Worm (Caenorhabditis elegans) whole organism, L1 larva: ENCODE data around the gene fbxa-22.

ENCODE experiments used
- C16A3.4 ChIP-seq: fragments of 150-350 bp; optimal IDR thresholded peaks from 2 replicates; lab custom pipeline; 2014; ENCODE audit warnings: missing biosample characterization, missing genetic modification characterization
- C34B4.2 ChIP-seq: sonication (generic microtip); optimal IDR thresholded peaks from 2 replicates; lab custom pipeline; 2017; ENCODE audit warnings: mild to moderate bottlenecking, missing genetic modification characterization, missing compliant biosample characterization
- Y116A8C.19 ChIP-seq: sonication (generic microtip); optimal IDR thresholded peaks from 2 replicates; lab custom pipeline; 2016; ENCODE audit warnings: missing compliant biosample characterization, missing genetic modification characterization, borderline replicate concordance
- aly-2 ChIP-seq: fragments of 150-350 bp; optimal IDR thresholded peaks from 2 replicates; lab custom pipeline; 2014; ENCODE audit warnings: missing biosample characterization, missing genetic modification characterization
- ama-1 ChIP-seq: fragments of 150-350 bp; optimal IDR thresholded peaks from 2 replicates; lab custom pipeline; 2014
- blmp-1 ChIP-seq: fragments of 150-350 bp; optimal IDR thresholded peaks from 2 replicates; lab custom pipeline; 2014; ENCODE audit warnings: missing biosample characterization, missing genetic modification characterization
- ceh-63 ChIP-seq: fragments of 200-800 bp; sonication (Bioruptor generic); optimal IDR thresholded peaks from 2 replicates; lab custom pipeline; 2018; ENCODE audit warnings: mild to moderate bottlenecking, missing genetic modification characterization, missing compliant biosample characterization
- ceh-82 ChIP-seq, 3 experiments: fragments of 150-350 bp in 1 of 3; sonication (generic microtip) in 2 of 3; optimal IDR thresholded peaks; 2 replicates each; lab custom pipeline; 2014 to 2017; ENCODE audit warnings: missing biosample characterization in 3 of 3, missing genetic modification characterization in 3 of 3
- ceh-90 ChIP-seq: sonication (generic microtip); optimal IDR thresholded peaks from 2 replicates; lab custom pipeline; 2016; ENCODE audit warnings: missing genetic modification characterization, missing compliant biosample characterization
- egl-13 ChIP-seq: sonication (generic microtip); optimal IDR thresholded peaks from 2 replicates; lab custom pipeline; 2016; ENCODE audit warnings: missing genotype, missing genetic modification reagents, missing genetic modification characterization, missing compliant biosample characterization
- elt-2 ChIP-seq: sonication (generic microtip); optimal IDR thresholded peaks from 2 replicates; lab custom pipeline; 2016; ENCODE audit warnings: missing genetic modification characterization, mild to moderate bottlenecking, inconsistent platforms, missing compliant biosample characterization, missing genetic modification reagents
- elt-3 ChIP-seq, 6 experiments: fragments of 150-350 bp in 1 of 6; sonication (generic microtip); optimal IDR thresholded peaks; 2 replicates each; lab custom pipeline; 2017 to 2018; ENCODE audit warnings: missing biosample characterization in 6 of 6, missing genetic modification characterization in 6 of 6, inconsistent platforms in 1 of 6
- ets-5 ChIP-seq: fragments of 200-800 bp; sonication (Bioruptor generic); IDR thresholded peaks from 2 replicates; pipeline ENCODE4 v1.3.6; 2022; ENCODE audit warnings: missing genetic modification characterization, missing compliant biosample characterization
- irx-1 ChIP-seq: sonication (generic microtip); optimal IDR thresholded peaks from 2 replicates; lab custom pipeline; 2016; ENCODE audit warnings: missing genetic modification characterization, missing compliant biosample characterization
- jun-1 ChIP-seq: fragments of 150-350 bp; optimal IDR thresholded peaks from 2 replicates; lab custom pipeline; 2014; ENCODE audit warnings: missing biosample characterization, missing genetic modification reagents, missing genetic modification characterization
- lin-13 ChIP-seq: fragments of 150-350 bp; optimal IDR thresholded peaks from 2 replicates; lab custom pipeline; 2014; ENCODE audit warnings: missing biosample characterization, missing genetic modification reagents, missing genetic modification characterization
- lin-14 ChIP-seq: fragments of 200-800 bp; sonication (Bioruptor generic); optimal IDR thresholded peaks from 2 replicates; lab custom pipeline; 2018; ENCODE audit warnings: mild to moderate bottlenecking, missing genetic modification characterization, moderate library complexity, missing compliant biosample characterization
- lin-15B ChIP-seq: fragments of 150-350 bp; sonication (generic microtip); optimal IDR thresholded peaks from 3 replicates; lab custom pipeline; 2014; ENCODE audit warnings: missing biosample characterization, missing genetic modification characterization
- lin-35 ChIP-seq, 2 experiments: fragments of 150-350 bp; optimal IDR thresholded peaks; 2 replicates each; lab custom pipeline; 2014; ENCODE audit warnings: missing biosample characterization in 2 of 2, missing genetic modification characterization in 2 of 2, missing genetic modification reagents in 2 of 2
- lin-39 ChIP-seq: fragments of 150-350 bp; optimal IDR thresholded peaks from 2 replicates; lab custom pipeline; 2014; ENCODE audit warnings: missing biosample characterization, missing genetic modification reagents, missing genetic modification characterization
- lir-3 ChIP-seq: sonication (generic microtip); optimal IDR thresholded peaks from 2 replicates; lab custom pipeline; 2016; ENCODE audit warnings: mild to moderate bottlenecking, missing genetic modification characterization, moderate library complexity, missing compliant biosample characterization; ENCODE audit not compliant: poor library complexity
- mab-9 ChIP-seq: fragments of 200-800 bp; sonication (Bioruptor generic); IDR thresholded peaks from 2 replicates; pipeline ENCODE4 v1.3.6; 2022; ENCODE audit warnings: missing genetic modification reagents, missing genetic modification characterization, missing compliant biosample characterization
- mep-1 ChIP-seq: fragments of 150-350 bp; optimal IDR thresholded peaks from 2 replicates; lab custom pipeline; 2014; ENCODE audit warnings: missing biosample characterization, missing genetic modification characterization
- nhr-12 ChIP-seq: sonication (generic microtip); optimal IDR thresholded peaks from 2 replicates; lab custom pipeline; 2017; ENCODE audit warnings: missing biosample characterization, missing genetic modification characterization
- nhr-19 ChIP-seq: fragments of 200-800 bp; sonication (Bioruptor generic); conservative IDR thresholded peaks from 2 replicates; pipeline ENCODE4 v1.3.6; 2022; ENCODE audit warnings: missing genetic modification characterization, missing compliant biosample characterization
- nhr-28 ChIP-seq: fragments of 150-350 bp; optimal IDR thresholded peaks from 2 replicates; lab custom pipeline; 2014; ENCODE audit warnings: missing biosample characterization, missing genetic modification characterization
- nhr-71 ChIP-seq: sonication (generic microtip); optimal IDR thresholded peaks from 2 replicates; lab custom pipeline; 2016; ENCODE audit warnings: mild to moderate bottlenecking, missing genetic modification characterization, moderate library complexity, missing compliant biosample characterization
- nhr-76 ChIP-seq: sonication (generic microtip); optimal IDR thresholded peaks from 2 replicates; lab custom pipeline; 2017; ENCODE audit warnings: missing biosample characterization, missing genetic modification characterization
- nhr-85 ChIP-seq: sonication (generic microtip); peaks from one replicate; lab custom pipeline; 2016; ENCODE audit warnings: missing genetic modification characterization, inconsistent platforms, missing compliant biosample characterization
- pag-3 ChIP-seq: sonication (generic microtip); optimal IDR thresholded peaks from 2 replicates; lab custom pipeline; 2017; ENCODE audit warnings: missing genetic modification characterization, mild to moderate bottlenecking, missing compliant biosample characterization, antibody characterized with exemption, borderline replicate concordance; ENCODE audit not compliant: insufficient read depth
- snpc-4 ChIP-seq: fragments of 150-350 bp; optimal IDR thresholded peaks from 2 replicates; lab custom pipeline; 2014; ENCODE audit warnings: missing biosample characterization, missing genetic modification characterization
- snu-23 ChIP-seq: sonication (generic microtip); optimal IDR thresholded peaks from 2 replicates; lab custom pipeline; 2016; ENCODE audit warnings: missing genetic modification characterization, missing compliant biosample characterization
- unc-130 ChIP-seq: fragments of 150-350 bp; optimal IDR thresholded peaks from 2 replicates; lab custom pipeline; 2017; ENCODE audit warnings: missing biosample characterization, missing genetic modification characterization, inconsistent platforms
- unc-30 ChIP-seq: sonication (generic microtip); optimal IDR thresholded peaks from 2 replicates; lab custom pipeline; 2017; ENCODE audit warnings: missing biosample characterization, missing genetic modification characterization
- unc-62 ChIP-seq: fragments of 150-350 bp; optimal IDR thresholded peaks from 2 replicates; lab custom pipeline; 2014; ENCODE audit warnings: missing biosample characterization, missing genetic modification reagents, missing genetic modification characterization
- unc-86 ChIP-seq: sonication (generic microtip); optimal IDR thresholded peaks from 2 replicates; lab custom pipeline; 2016; ENCODE audit warnings: missing genetic modification characterization, missing compliant biosample characterization
- vab-15 ChIP-seq: sonication (generic microtip); optimal IDR thresholded peaks from 2 replicates; lab custom pipeline; 2017; ENCODE audit warnings: missing genotype, mild to moderate bottlenecking, missing genetic modification characterization, missing compliant biosample characterization
- xbp-1 ChIP-seq: sonication (generic microtip); optimal IDR thresholded peaks from 2 replicates; lab custom pipeline; 2016; ENCODE audit warnings: missing genetic modification characterization, missing compliant biosample characterization
- ztf-4 ChIP-seq: fragments of 150-350 bp; optimal IDR thresholded peaks from 2 replicates; lab custom pipeline; 2014; ENCODE audit warnings: missing biosample characterization, missing genetic modification characterization

Gene fbxa-22

ce11 chrIII:961948-962347 lies 23.3 kb downstream of the fbxa-22 start, which contains the start of gene fbxa-51:
TSS of gene fbxa-51 (plus strand) at chrIII:962269.
- TF ChIP-seq nhr-12 (tag; lab: Kevin White, UChicago): no peak
- no peak for TF ChIP-seq unc-30 (tag; lab: Kevin White, UChicago)
- TF ChIP-seq ama-1 (lab: Kevin White, UChicago): no peak
- no peak for TF ChIP-seq ceh-90
- TF ChIP-seq snu-23 (GFP tag; lab: Kevin White, UChicago): no peak
- no peak for TF ChIP-seq lin-35 (GFP tag; optimal IDR thresholded peaks at IDR 0.05; lab: Kevin White, UChicago)

ce11 chrIII:964637-965036 lies 26.0 kb downstream of the fbxa-22 start:
- TF ChIP-seq lin-13 (GFP tag; lab: Kevin White, UChicago): no peak
- TF ChIP-seq lir-3 (tag; lab: Kevin White, UChicago): no peak
- no peak for TF ChIP-seq lin-14
- TF ChIP-seq ztf-4 (tag; lab: Kevin White, UChicago): no peak
- no peak for TF ChIP-seq irx-1

ce11 chrIII:966259-966658 lies 27.6 kb downstream of the fbxa-22 start:
- TF ChIP-seq elt-2 (tag; lab: Kevin White, UChicago) (no peak), ceh-82 (tag; optimal IDR thresholded peaks at IDR 0.05; lab: Kevin White, UChicago) (no peak), unc-130 (no peak), egl-13 (tag; lab: Kevin White, UChicago) (no peak), blmp-1 (tag; lab: Kevin White, UChicago) (no peak), nhr-71 (tag; lab: Kevin White, UChicago) (no peak), lin-39 (no peak), nhr-19 (GFP tag; lab: Robert Waterston, UW) (no peak), aly-2 (no peak), snpc-4 (no peak), Y116A8C.19 (tag; lab: Kevin White, UChicago) (no peak), ets-5 (GFP tag; lab: Robert Waterston, UW) (no peak), unc-62 (no peak), nhr-85 (tag; lab: Kevin White, UChicago) (no peak), mab-9 (GFP tag; lab: Robert Waterston, UW) (no peak), unc-86 (tag; lab: Kevin White, UChicago) (no peak), nhr-76 (tag; lab: Kevin White, UChicago) (no peak), lin-35 (GFP tag; optimal IDR thresholded peaks at IDR 0.05; lab: Kevin White, UChicago) (no peak), nhr-28 (no peak)

- no peak for TF ChIP-seq pag-3 (tag; lab: Kevin White, UChicago)
- TF ChIP-seq xbp-1 (tag; lab: Kevin White, UChicago): no peak
- no peak for TF ChIP-seq ceh-63 (GFP tag; lab: Kevin White, UChicago)
- no peak for TF ChIP-seq elt-3 (tag; optimal IDR thresholded peaks at IDR 0.05; lab: Kevin White, UChicago)
- no peak for TF ChIP-seq vab-15 (tag; lab: Kevin White, UChicago)
- no peak for TF ChIP-seq lin-15B (tag; lab: Kevin White, UChicago)
- no peak for TF ChIP-seq nhr-85 (tag; lab: Kevin White, UChicago)
- no peak for TF ChIP-seq nhr-19 (GFP tag; lab: Robert Waterston, UW)
- no peak for TF ChIP-seq jun-1 (tag; lab: Kevin White, UChicago)
- TF ChIP-seq C34B4.2 (tag; lab: Kevin White, UChicago): no peak
- no peak for TF ChIP-seq lin-35 (GFP tag; optimal IDR thresholded peaks at IDR 0.05; lab: Kevin White, UChicago)
- no peak for TF ChIP-seq nhr-76 (tag; lab: Kevin White, UChicago)
- TF ChIP-seq mep-1 (tag; lab: Kevin White, UChicago): no peak
- no peak for TF ChIP-seq C16A3.4 (tag; lab: Kevin White, UChicago)
These were observed 32.3 kb downstream of the fbxa-22 start for ce11 chrIII:970928-971327.
